Worm (Caenorhabditis elegans): Measurements from ENCODE around the gene T19A5.3.

The T19A5.3 gene

ce11 chrV:8934264-8934663 lies 9.6 kb downstream of the T19A5.3 start:
- no peak for TF ChIP-seq lin-11 (tag; optimal IDR thresholded peaks at IDR 0.05)
- peak; percentile 35 for TF ChIP-seq sma-3 (GFP tag; optimal IDR thresholded peaks at IDR 0.05)

ce11 chrV:8932318-8932717 lies 11.5 kb downstream of the T19A5.3 start, which contains the start of gene H14N18.2:
Gene H14N18.2 (plus strand): TSS chrV:8932618.
- no peak for TF ChIP-seq sem-4 (tag; optimal IDR thresholded peaks at IDR 0.05)

ce11 chrV:8928967-8929366 lies 14.9 kb downstream of the T19A5.3 start, which contains the start of gene H14N18.4:
Gene H14N18.4 (minus strand): TSS chrV:8928978.
- TF ChIP-seq nhr-23 (tag; optimal IDR thresholded peaks at IDR 0.05) (no peak), unc-62 (GFP tag; optimal IDR thresholded peaks at IDR 0.05) (no peak), aly-2 (tag; optimal IDR thresholded peaks at IDR 0.05) (no peak), ztf-4 (tag; optimal IDR thresholded peaks at IDR 0.05) (no peak), nhr-25 (tag; optimal IDR thresholded peaks at IDR 0.05) (no peak), sem-4 (tag; optimal IDR thresholded peaks at IDR 0.05) (no peak), snpc-4 (tag; optimal IDR thresholded peaks at IDR 0.05) (no peak), unc-39 (tag; optimal IDR thresholded peaks at IDR 0.05) (no peak), mab-5 (tag; optimal IDR thresholded peaks at IDR 0.05) (no peak), peb-1 (tag; optimal IDR thresholded peaks at IDR 0.05) (no peak), F13H6.1 (tag; optimal IDR thresholded peaks at IDR 0.05) (no peak), elt-1 (tag; optimal IDR thresholded peaks at IDR 0.05) (no peak), alr-1 (tag; optimal IDR thresholded peaks at IDR 0.05) (no peak), sma-3 (GFP tag; optimal IDR thresholded peaks at IDR 0.05) (no peak)

- TF ChIP-seq zag-1 (tag; optimal IDR thresholded peaks at IDR 0.05) (no peak), ZK546.5 (tag; optimal IDR thresholded peaks at IDR 0.05) (no peak), peb-1 (tag; optimal IDR thresholded peaks at IDR 0.05) (no peak), nhr-129 (tag; optimal IDR thresholded peaks at IDR 0.05) (no peak)
Measured at ce11 chrV:8927715-8928114, 16.1 kb downstream of the T19A5.3 start.

ce11 chrV:8922781-8923180 lies 21.1 kb downstream of the T19A5.3 start, which contains the start of gene ttr-47:
Gene ttr-47 (plus strand): TSS chrV:8923088.
- TF ChIP-seq egl-27 (tag; optimal IDR thresholded peaks at IDR 0.05) (no peak), aly-2 (tag; optimal IDR thresholded peaks at IDR 0.05) (no peak), F13H6.1 (tag; optimal IDR thresholded peaks at IDR 0.05) (peak; percentile 12), lsy-2 (tag; optimal IDR thresholded peaks at IDR 0.05) (peak in 1 of 2 experiments; percentile 18), fos-1 (tag; optimal IDR thresholded peaks at IDR 0.05) (peak; percentile 7), nhr-129 (tag; optimal IDR thresholded peaks at IDR 0.05) (peak; percentile 33)

ce11 chrV:8913940-8914339 lies 29.9 kb downstream of the T19A5.3 start, which contains the start of gene mod-1:
Gene mod-1 (minus strand): TSS chrV:8914040.
- TF ChIP-seq peb-1 (tag; optimal IDR thresholded peaks at IDR 0.05) (no peak), nhr-12 (tag; optimal IDR thresholded peaks at IDR 0.05) (no peak), sem-4 (tag; optimal IDR thresholded peaks at IDR 0.05) (no peak)

ce11 chrV:8906896-8907295 lies 37.0 kb downstream of the T19A5.3 start, which contains the start of gene frpr-11:
Gene frpr-11 (plus strand): TSS chrV:8907196.
- TF ChIP-seq ztf-1 (GFP tag; conservative IDR thresholded peaks at IDR 0.05), result no peak

- peak; percentile 16 for TF ChIP-seq unc-55 (GFP tag; optimal IDR thresholded peaks at IDR 0.05)
- TF ChIP-seq lin-11 (tag; optimal IDR thresholded peaks at IDR 0.05), result no peak
- no peak for TF ChIP-seq mab-5 (tag; optimal IDR thresholded peaks at IDR 0.05)
- TF ChIP-seq ztf-11 (tag; optimal IDR thresholded peaks at IDR 0.05), result no peak
- TF ChIP-seq crh-2 (tag; optimal IDR thresholded peaks at IDR 0.05), result peak; percentile 55
- TF ChIP-seq lin-13 (GFP tag; optimal IDR thresholded peaks at IDR 0.05), result no peak
- no peak for TF ChIP-seq alr-1 (tag; optimal IDR thresholded peaks at IDR 0.05)
- TF ChIP-seq sma-9 (GFP tag; optimal IDR thresholded peaks at IDR 0.05), result peak; percentile 47
- no peak for TF ChIP-seq sma-9 (tag; optimal IDR thresholded peaks at IDR 0.05)
- TF ChIP-seq ztf-1 (GFP tag; conservative IDR thresholded peaks at IDR 0.05), result no peak
- TF ChIP-seq F13H6.1 (tag; optimal IDR thresholded peaks at IDR 0.05), result peak; percentile 26
- TF ChIP-seq nhr-12 (tag; optimal IDR thresholded peaks at IDR 0.05), result no peak
- no peak for TF ChIP-seq elt-3 (tag; optimal IDR thresholded peaks at IDR 0.05)
- no peak for TF ChIP-seq mbf-1 (tag; optimal IDR thresholded peaks at IDR 0.05)
- TF ChIP-seq Y55F3AM.14 (GFP tag; optimal IDR thresholded peaks at IDR 0.05), result no peak
- TF ChIP-seq fos-1 (tag; optimal IDR thresholded peaks at IDR 0.05), result peak; percentile 76
- no peak for TF ChIP-seq nhr-10 (tag; optimal IDR thresholded peaks at IDR 0.05)
- TF ChIP-seq nhr-77 (tag; optimal IDR thresholded peaks at IDR 0.05), result no peak
- TF ChIP-seq peb-1 (tag; optimal IDR thresholded peaks at IDR 0.05), result no peak
- no peak for TF ChIP-seq dmd-4 (tag; optimal IDR thresholded peaks at IDR 0.05)
- no peak for TF ChIP-seq aly-2 (tag; optimal IDR thresholded peaks at IDR 0.05)
- no peak for TF ChIP-seq nhr-25 (tag; optimal IDR thresholded peaks at IDR 0.05)
- TF ChIP-seq gmeb-1 (tag; optimal IDR thresholded peaks at IDR 0.05), result no peak
- TF ChIP-seq sma-3 (GFP tag; optimal IDR thresholded peaks at IDR 0.05), result no peak
Measured at ce11 chrV:8905656-8906055, 38.2 kb downstream of the T19A5.3 start.

Data from whole organism, L2 larva.